Fruit fly (Drosophila melanogaster): ENCODE results near the gene CG6180.

dm6 chr2L:12672296-12672695 lies 35.2 kb upstream of the CG6180 start:
- TF ChIP-seq CG5204 (GFP tag; optimal IDR thresholded peaks at IDR 0.05) (no peak), cnc (optimal IDR thresholded peaks at IDR 0.05) (no peak), ovo (GFP tag; optimal IDR thresholded peaks at IDR 0.05) (no peak), CG11617 (GFP tag; optimal IDR thresholded peaks at IDR 0.05) (no peak), bab1 (GFP tag; optimal IDR thresholded peaks at IDR 0.05) (no peak), CG14711 (tag; optimal IDR thresholded peaks at IDR 0.05) (no peak), kay (GFP tag; ENCODE audit: borderline replicate concordance) (no peak), Hr96 (GFP tag; optimal IDR thresholded peaks at IDR 0.05) (no peak), Crg-1 (GFP tag; optimal IDR thresholded peaks at IDR 0.05) (no peak), CG33017 (tag; optimal IDR thresholded peaks at IDR 0.05) (no peak), Clk (GFP tag; optimal IDR thresholded peaks at IDR 0.05) (no peak), tj (GFP tag; optimal IDR thresholded peaks at IDR 0.05) (no peak), CG1620 (GFP tag; optimal IDR thresholded peaks at IDR 0.05) (no peak), cic (GFP tag; optimal IDR thresholded peaks at IDR 0.05) (no peak)

Data from whole organism, adult.